Fruit fly (Drosophila melanogaster) S2 (cell line): ENCODE data around the gene thw.

Experiments used
- CG8478 ChIP-seq: fragments of >200 bp; optimal IDR thresholded peaks from 2 replicates; lab custom pipeline; 2018
- CTCF ChIP-seq, 2 experiments: fragments of >200 bp; optimal IDR thresholded peaks; 2 replicates each; lab custom pipeline; 2018

Gene thw

DNA sequence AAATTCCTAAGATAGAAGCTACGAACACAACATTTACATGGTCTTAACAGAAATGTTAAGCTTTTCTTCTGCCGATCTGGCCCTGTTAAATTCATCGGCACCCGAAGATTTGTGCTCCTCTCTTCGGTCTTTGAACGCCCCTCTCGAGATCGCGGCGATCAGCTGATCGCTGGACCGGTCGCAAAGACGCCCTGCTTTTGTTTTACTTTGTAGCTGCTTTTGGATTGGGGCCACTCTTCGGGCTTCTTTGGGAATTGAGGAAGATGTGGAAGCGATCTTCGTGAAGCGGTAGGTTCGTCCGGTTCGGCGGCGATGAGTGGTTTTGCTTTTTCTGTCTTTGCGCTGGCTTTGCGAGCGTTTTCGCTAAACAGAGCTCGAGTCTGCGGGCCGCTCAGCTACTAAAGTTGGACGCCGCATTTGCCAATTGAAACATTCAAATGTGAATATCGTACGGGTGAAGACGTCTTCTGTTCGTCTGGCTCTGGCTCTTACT is at the start of gene thw:
Gene thw, plus strand, starts transcription at position 443 of the 493 bp plus-strand sequence.
- TF ChIP-seq CG8478 (lab: Kevin White, UChicago) (no peak), CTCF (optimal IDR thresholded peaks at IDR 0.05; lab: Kevin White, UChicago) (no peak)

DNA sequence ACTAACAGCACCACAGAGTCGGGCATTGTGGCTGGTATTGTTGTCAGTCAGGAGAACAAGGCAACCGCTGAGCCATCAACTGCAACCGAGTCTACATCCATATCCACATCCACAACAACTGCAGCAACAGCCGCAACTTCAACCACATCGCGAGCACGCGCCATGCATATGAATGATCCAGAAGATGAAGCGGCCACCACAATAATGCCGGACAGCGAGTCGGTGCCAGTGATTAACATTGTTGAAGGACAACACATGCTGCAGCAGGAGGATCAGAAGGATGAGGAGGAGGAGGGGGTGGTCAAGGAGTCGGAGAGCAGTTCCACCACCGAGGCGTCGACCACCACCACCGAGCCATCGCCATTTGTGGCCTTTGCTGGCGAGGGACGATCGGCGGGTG is 49.5 kb upstream of the thw start:
- TF ChIP-seq CTCF (optimal IDR thresholded peaks at IDR 0.05; lab: Kevin White, UChicago) (no peak), CG8478 (lab: Kevin White, UChicago) (no peak)

DNA sequence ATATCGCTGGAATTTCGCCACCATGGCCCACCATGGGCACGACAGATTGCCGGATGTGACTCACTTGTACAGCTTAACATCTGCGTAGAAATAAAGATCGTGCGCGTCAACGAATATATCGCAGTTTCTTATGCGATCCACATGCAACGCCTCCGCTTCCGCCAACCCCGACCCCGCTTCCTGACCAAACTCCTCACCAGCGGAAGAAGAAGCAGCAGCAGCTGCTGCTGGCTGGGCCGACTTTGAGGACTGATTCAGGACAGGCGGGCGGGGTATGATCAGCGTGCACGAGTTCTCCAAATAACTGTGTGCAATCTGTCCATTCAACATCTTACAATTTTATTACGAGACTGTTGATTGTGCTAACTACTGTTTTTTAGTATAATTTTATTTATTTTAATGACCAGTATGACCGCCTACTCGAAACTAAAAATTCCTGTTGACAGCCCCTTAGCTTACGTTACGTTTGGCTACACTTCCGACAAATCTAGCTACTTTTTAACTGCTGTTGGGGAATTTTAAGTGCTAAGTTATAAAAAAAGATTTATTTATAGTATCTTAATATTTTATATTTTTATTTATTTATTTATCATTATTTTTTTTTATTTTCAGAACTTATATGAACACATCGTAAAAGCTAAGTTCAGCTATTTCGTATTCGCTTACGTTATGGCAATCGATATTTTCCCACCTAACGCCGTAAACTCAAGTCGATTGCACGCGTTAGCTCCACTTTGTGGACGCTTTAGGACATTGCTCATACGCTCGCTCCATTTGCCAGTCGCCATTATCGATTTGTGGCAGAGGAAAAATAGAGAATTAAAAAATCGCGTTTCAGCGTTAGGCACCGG is 37.7 kb upstream of the thw start, which contains the start of the genes CG10055 and lap:
Gene CG10055, minus strand, starts transcription at position 432 of the 851 bp plus-strand sequence.
Gene lap, plus strand, starts transcription at position 753 of the 851 bp plus-strand sequence.
- TF ChIP-seq CG8478 (lab: Kevin White, UChicago) (no peak), CTCF (optimal IDR thresholded peaks at IDR 0.05; lab: Kevin White, UChicago) (no peak)

DNA sequence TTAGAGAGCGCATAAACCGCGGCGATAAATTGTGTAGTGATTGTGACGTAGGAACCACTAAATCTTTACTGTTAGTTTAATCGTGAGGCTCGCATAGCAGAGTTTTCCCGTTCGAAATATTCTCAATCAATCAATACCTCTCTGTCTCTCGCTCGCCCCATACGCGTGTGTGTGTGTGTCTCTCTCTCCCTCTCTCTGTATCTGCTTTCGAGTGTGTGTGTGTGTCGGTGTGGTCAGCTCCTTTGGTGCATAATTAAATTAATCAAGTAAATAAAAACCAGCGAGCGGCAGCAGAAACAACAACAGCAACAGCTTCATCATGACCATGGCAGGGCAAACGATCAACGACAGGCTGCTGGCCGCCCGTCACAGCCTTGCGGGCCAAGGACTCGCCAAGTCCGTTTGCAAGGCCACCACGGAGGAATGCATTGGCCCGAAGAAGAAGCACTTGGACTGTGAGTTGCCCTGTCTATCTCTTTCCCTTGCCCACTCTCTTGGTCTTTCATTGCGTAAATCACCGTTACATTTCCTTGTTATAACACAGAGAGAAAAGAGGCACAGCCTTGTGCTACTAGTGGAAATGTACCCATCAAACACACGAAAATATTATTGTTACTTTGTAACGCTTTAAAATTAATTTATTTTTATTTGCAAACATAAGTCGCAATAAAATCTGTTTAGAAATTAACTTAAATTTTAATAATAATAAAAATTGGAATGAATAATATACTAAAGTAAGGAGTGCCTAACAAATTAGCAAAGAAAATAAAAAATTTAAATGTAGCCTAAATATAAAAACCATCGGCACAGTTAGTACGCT is 36.9 kb upstream of the thw start:
- TF ChIP-seq CTCF (optimal IDR thresholded peaks at IDR 0.05; lab: Kevin White, UChicago), result peak in 1 of 2 experiments; percentile 1
- no peak for TF ChIP-seq CG8478 (lab: Kevin White, UChicago)

DNA sequence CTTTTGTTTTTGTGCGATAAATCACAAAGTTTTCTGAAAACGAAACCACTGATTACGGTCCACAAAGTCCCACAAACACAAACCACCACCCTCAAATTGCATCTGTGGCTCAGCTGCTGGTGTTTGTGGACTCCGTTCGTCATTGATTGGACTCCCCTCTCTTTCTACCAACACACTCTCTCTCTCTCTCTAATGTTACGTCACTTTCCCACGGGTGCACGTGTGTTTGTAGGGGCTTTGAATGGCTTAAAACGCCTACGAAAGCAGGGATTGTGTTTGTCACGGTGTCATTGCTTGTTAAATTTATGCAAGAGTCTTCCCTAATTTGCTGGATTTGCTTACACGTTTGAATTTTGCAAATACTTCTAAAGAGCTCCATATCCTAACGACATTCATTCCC is 36.2 kb upstream of the thw start:
- TF ChIP-seq CTCF (optimal IDR thresholded peaks at IDR 0.05; lab: Kevin White, UChicago) (no peak), CG8478 (lab: Kevin White, UChicago) (no peak)

DNA sequence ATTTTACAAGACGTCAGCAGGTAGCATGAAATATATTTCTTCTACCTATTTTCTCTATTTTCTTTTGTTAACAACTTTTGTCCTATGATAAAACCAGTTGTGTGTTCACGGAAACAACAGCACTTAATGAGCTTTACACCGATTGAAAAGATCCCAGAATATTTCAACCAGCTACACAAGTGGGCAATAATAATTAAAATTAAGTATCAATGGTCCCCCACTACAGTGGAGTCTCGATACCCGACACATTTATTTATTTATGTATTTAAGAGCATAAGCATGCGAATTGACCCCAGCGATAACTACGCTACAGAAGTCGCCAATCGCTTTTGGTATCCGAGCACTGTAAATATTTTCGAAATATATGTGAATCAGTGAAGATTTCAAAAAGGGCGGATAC is 35.5 kb upstream of the thw start:
- TF ChIP-seq CG8478 (lab: Kevin White, UChicago) (no peak), CTCF (optimal IDR thresholded peaks at IDR 0.05; lab: Kevin White, UChicago) (no peak)

DNA sequence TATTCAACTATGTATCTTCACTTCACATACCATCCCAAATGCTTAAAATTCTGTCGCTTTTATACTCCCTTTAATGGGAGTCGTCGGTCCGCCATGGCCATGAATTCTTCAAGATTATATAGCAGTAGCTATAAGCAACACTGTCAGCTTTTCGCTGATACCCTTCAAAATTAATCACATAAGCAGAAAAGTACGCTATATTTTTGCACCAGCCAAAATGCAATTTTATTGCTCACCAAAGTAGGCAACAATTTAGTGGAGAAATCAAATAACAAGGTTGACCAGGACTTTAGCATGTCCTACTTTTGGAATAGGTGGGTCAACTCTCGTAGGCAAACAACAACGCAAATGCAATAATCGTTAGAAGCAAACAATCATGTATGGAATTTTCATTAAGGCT is 24.4 kb upstream of the thw start:
- TF ChIP-seq CTCF (optimal IDR thresholded peaks at IDR 0.05; lab: Kevin White, UChicago), result no peak
- TF ChIP-seq CG8478 (lab: Kevin White, UChicago), result no peak

DNA sequence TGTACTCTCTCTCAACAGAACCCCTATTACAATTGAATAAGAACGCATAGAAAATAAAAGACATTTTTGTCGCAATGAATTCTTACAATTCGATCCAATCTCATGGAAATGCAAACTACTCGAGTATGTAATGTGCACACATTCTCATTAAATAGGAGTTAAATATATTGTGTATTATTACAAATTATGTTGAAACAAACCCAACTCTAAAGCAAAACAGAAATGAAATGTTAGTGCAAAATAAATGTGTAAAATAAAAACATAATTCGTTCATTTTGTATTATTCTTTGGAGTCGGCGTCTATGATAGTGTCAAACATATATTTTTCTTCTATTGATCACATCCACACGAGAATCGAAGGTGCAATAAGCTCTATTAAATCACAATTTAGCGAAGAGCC is 23.5 kb upstream of the thw start, which contains the start of gene CG14609:
Gene CG14609, plus strand, starts transcription at position 301 of the 400 bp plus-strand sequence.
- TF ChIP-seq CG8478 (lab: Kevin White, UChicago), result no peak
- TF ChIP-seq CTCF (optimal IDR thresholded peaks at IDR 0.05; lab: Kevin White, UChicago), result no peak

DNA sequence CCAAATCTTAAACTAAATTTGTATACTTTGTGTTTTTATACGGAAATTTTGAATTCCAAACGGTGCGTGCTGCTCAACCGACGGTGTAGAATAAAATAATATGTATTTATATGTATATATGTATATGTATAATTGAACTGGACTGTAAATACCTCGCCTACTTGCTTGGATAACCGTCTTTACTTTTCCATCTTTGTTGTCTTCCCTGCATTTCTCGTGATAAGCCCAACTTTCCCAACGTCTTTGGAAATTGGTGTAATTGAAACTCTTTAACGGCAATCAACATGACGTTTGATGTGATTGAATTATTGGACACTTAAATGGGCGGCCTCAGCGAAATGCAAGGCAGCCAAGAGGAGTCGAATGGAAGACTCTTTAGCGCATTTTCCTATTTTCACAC is 15.9 kb upstream of the thw start, which contains the start of gene CG1288:
Gene CG1288, minus strand, starts transcription at position 101 of the 400 bp plus-strand sequence.
- TF ChIP-seq CG8478 (lab: Kevin White, UChicago) (no peak), CTCF (optimal IDR thresholded peaks at IDR 0.05; lab: Kevin White, UChicago) (no peak)

DNA sequence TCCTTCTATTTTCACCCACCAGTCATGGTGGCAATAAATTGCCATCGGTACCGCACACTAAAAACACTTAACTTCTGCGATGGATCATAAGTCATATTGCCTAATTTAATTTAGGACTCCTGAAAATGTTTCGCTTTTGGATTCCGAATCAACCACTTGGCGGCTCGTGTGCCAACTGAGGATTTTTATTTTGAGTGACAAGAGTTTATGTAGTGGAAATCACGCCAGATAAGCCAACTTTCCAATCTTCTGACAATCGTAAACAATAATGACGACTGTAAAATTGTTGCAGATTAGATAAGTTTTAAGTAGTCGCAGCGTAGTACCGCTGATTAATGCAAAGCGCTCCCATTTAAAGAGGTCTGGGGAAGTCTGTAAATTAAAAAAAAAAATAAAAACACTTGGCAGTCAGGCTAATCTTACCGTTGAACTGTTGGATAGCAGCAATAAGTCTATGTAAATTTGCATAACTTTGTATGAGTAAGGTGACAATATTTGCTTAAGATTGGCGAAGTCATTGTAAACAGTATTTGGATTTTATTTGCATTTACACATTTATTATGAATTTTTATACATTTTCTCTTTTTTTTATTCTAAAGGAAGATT is 7.2 kb upstream of the thw start, which contains the start of gene CG14606:
Gene CG14606, minus strand, starts transcription at position 160 of the 606 bp plus-strand sequence.
- TF ChIP-seq CG8478 (lab: Kevin White, UChicago), result no peak
- TF ChIP-seq CTCF (optimal IDR thresholded peaks at IDR 0.05; lab: Kevin White, UChicago), result no peak

DNA sequence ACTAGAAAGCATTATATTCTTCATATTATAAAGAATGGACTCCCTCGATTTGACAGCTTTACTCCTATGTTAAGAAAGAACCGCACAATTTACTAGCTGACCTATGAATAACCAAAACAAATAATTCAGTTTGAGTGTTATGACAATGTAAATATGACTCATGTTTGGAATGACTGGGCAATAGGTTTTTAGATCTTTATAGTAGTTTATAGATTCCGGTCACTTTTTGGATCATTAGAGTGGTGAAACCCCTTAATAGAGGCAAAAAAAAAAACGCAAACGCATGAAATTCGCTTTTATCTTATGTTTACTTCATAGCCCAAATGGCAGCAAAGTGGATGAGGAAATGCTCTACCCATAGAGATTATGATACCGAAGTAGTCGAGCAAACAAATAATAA is 4.6 kb upstream of the thw start, which contains the start of gene CG14605:
Gene CG14605, minus strand, starts transcription at position 101 of the 400 bp plus-strand sequence.
- TF ChIP-seq CG8478 (lab: Kevin White, UChicago) (no peak), CTCF (optimal IDR thresholded peaks at IDR 0.05; lab: Kevin White, UChicago) (no peak)

DNA sequence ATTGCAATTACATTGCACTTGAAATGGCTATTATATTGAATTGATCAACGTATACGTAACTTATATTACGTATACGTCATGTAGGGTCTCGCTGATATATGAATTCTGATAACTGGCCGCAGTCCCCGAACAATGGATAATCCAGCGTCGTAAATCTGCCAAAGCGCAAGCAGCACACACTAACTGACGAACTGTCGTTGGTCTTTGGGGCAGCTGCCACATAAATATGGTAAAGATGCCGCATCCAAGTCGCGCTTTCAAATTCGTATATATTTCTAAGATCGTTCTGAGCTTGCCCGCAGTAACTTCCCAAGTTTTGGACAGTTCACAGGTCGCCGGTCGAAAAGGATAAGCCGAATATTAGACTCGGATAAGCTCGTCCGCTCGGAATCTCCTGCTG is 17.2 kb downstream of the thw start, which contains the start of gene CG14607:
Gene CG14607, plus strand, starts transcription at position 301 of the 400 bp plus-strand sequence.
- TF ChIP-seq CTCF (optimal IDR thresholded peaks at IDR 0.05; lab: Kevin White, UChicago) (no peak), CG8478 (lab: Kevin White, UChicago) (no peak)

DNA sequence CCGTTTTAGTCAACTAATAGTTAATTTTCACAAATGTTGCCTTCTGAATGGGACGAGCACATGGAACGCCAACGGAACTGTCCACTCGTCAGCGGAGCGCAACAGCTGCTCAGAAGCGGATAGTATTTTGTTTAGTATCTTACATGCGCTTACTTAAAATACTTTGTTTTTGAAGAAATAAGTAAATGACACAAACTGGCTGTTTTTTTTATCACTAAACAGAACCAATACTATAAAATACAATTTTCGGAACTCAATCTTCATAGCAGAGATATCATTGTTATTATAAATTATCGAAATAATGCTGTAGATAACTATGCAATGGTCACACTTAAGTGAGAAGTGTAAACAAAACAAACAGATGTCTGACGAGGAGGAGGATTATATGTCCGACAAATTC is 22.7 kb downstream of the thw start, which contains the start of the genes Noc3 and CG10053:
Gene Noc3, minus strand, starts transcription at position 81 of the 400 bp plus-strand sequence.
Gene CG10053, plus strand, starts transcription at position 202 of the 400 bp plus-strand sequence.
- no peak for TF ChIP-seq CTCF (optimal IDR thresholded peaks at IDR 0.05; lab: Kevin White, UChicago)
- TF ChIP-seq CG8478 (lab: Kevin White, UChicago), result no peak

DNA sequence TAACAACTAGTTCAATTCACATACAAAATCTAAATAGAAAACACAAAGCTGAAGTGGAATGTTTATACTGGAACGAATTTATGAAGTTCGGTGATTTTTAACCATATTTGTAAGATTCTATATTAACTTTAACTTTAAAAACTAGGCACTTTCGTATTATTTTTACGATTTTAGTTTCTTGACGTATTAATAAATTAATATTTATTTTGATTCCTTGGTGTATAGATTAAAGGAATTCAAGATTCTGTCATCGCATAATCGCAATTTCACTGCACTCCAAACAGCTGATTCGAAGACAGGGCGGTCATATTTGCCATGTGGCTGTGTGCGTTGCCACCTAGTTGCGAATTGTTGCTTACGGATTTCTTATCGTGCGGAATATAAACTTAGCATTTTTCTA is 25.2 kb downstream of the thw start, which contains the start of the genes CG1227 and Dtwd2:
Gene CG1227, minus strand, starts transcription at position 279 of the 400 bp plus-strand sequence.
Gene Dtwd2, plus strand, starts transcription at position 336 of the 400 bp plus-strand sequence.
- TF ChIP-seq CG8478 (lab: Kevin White, UChicago) (no peak), CTCF (optimal IDR thresholded peaks at IDR 0.05; lab: Kevin White, UChicago) (no peak)
